Worm (Caenorhabditis elegans): ENCODE results near the gene mrps-18C.
A peak's percentile ranks its signal among the peaks of the same experiment; 100 is the strongest.

Gene mrps-18C

DNA sequence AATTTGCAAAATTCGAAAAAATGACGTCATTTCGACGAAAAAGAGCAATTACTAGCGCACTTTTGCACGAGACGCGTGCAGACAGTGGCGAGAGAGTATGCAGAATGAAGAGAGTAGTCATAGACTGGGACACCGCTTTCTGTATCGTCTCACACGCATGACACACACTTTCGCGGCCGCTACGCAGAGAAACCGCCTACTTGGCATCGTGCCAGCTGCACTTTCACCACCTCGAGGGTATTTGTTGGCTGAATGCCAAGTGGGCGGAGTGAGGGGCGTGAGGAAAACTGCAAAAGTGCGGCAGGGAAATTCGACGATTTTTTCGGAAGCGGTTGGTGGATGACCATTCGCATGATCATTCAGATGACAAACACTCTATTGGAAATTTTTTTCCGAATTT is 35.6 kb upstream of the mrps-18C start:
- peak; percentile 90 for TF ChIP-seq ceh-100 (GFP tag; IDR thresholded peaks at IDR 0.05)
- peak; percentile 77 for TF ChIP-seq tbp1 (GFP tag; optimal IDR thresholded peaks at IDR 0.05)
- TF ChIP-seq bed-1 (GFP tag; IDR thresholded peaks at IDR 0.05) = peak; percentile 86; the same call in 1 of the 2 replicates
- peak; percentile 95 for TF ChIP-seq madf-10 (tag; optimal IDR thresholded peaks at IDR 0.05)
- TF ChIP-seq pbrm-1 (GFP tag; IDR thresholded peaks at IDR 0.05) = peak; percentile 97
- TF ChIP-seq ZK185.1 (tag; optimal IDR thresholded peaks at IDR 0.05; ENCODE audit: poor library complexity, severe bottlenecking) = peak; percentile 96
- peak; percentile 37 for TF ChIP-seq B0261.1 (tag; optimal IDR thresholded peaks at IDR 0.05)
- no peak for TF ChIP-seq him-1 (tag; optimal IDR thresholded peaks at IDR 0.05)
- TF ChIP-seq dpff-1 (tag; optimal IDR thresholded peaks at IDR 0.05) = peak; percentile 7
- peak; percentile 98 for TF ChIP-seq K11D2.4 (GFP tag; IDR thresholded peaks at IDR 0.05)
- peak; percentile 100 for TF ChIP-seq B0336.3 (GFP tag; IDR thresholded peaks at IDR 0.05)
- TF ChIP-seq gei-17 (GFP tag; optimal IDR thresholded peaks at IDR 0.05) = peak; percentile 92
- TF ChIP-seq ztf-25 (GFP tag; IDR thresholded peaks at IDR 0.05) = 0 out of 2 replicates have a peak, but pooled peaks have one; percentile 70
- no peak for TF ChIP-seq hlh-26 (GFP tag; conservative IDR thresholded peaks at IDR 0.05)
- TF ChIP-seq zfh-2 (GFP tag; conservative IDR thresholded peaks at IDR 0.05) = peak; percentile 100
- TF ChIP-seq lin-26 (GFP tag; IDR thresholded peaks at IDR 0.05) = peak; percentile 92
- TF ChIP-seq D2030.7 (GFP tag; IDR thresholded peaks at IDR 0.05) = peak; percentile 41
- TF ChIP-seq snpc-1.1 (tag; optimal IDR thresholded peaks at IDR 0.05; ENCODE audit: insufficient read depth) = no peak
- TF ChIP-seq chd-7 (tag; optimal IDR thresholded peaks at IDR 0.05) = peak; percentile 100
- peak; percentile 48 for TF ChIP-seq mel-28 (tag; optimal IDR thresholded peaks at IDR 0.05; ENCODE audit: borderline replicate concordance)
- TF ChIP-seq F10E7.11 (tag; optimal IDR thresholded peaks at IDR 0.05) = peak; percentile 80
- TF ChIP-seq madf-3 (GFP tag; IDR thresholded peaks at IDR 0.05) = peak; percentile 95
- peak; percentile 98 for TF ChIP-seq ztf-3 (GFP tag; optimal IDR thresholded peaks at IDR 0.05)
- peak; percentile 100 for TF ChIP-seq atf-7 (tag; optimal IDR thresholded peaks at IDR 0.05)
- TF ChIP-seq madf-6 (GFP tag; IDR thresholded peaks at IDR 0.05) = peak; percentile 78
- peak; percentile 64 for TF ChIP-seq ceh-91 (GFP tag; IDR thresholded peaks at IDR 0.05)
- TF ChIP-seq egrh-3 (GFP tag; IDR thresholded peaks at IDR 0.05) = peak; percentile 70
- TF ChIP-seq F57A8.1 (GFP tag; optimal IDR thresholded peaks at IDR 0.05) = peak; percentile 22
- no peak for TF ChIP-seq hrde-1 (tag; optimal IDR thresholded peaks at IDR 0.05; ENCODE audit: borderline replicate concordance)
- peak; percentile 41 for TF ChIP-seq F23B12.7 (tag; optimal IDR thresholded peaks at IDR 0.05; ENCODE audit: insufficient read depth)
- TF ChIP-seq fkh-3 (tag; optimal IDR thresholded peaks at IDR 0.05) = no peak
- no peak for TF ChIP-seq nhr-179 (tag; optimal IDR thresholded peaks at IDR 0.05)
- TF ChIP-seq sptf-2 (GFP tag; optimal IDR thresholded peaks at IDR 0.05) = peak; percentile 58
- no peak for TF ChIP-seq F39B2.1 (GFP tag; IDR thresholded peaks at IDR 0.05)
- TF ChIP-seq repo-1 (tag; optimal IDR thresholded peaks at IDR 0.05) = peak; percentile 97
- no peak for TF ChIP-seq Y53F4B.3 (GFP tag; IDR thresholded peaks at IDR 0.05)
- TF ChIP-seq F37B4.10 (GFP tag; IDR thresholded peaks at IDR 0.05) = peak; percentile 94
- peak; percentile 86 for TF ChIP-seq bed-2 (GFP tag; IDR thresholded peaks at IDR 0.05)
- peak; percentile 100 for TF ChIP-seq C06A6.2 (GFP tag; conservative IDR thresholded peaks at IDR 0.05)
- TF ChIP-seq aptf-3 (GFP tag; IDR thresholded peaks at IDR 0.05) = no peak
- no peak for TF ChIP-seq ceh-40 (GFP tag; IDR thresholded peaks at IDR 0.05)
- TF ChIP-seq egl-18 (GFP tag; IDR thresholded peaks at IDR 0.05) = peak; percentile 94
- TF ChIP-seq hmg-20 (GFP tag; IDR thresholded peaks at IDR 0.05) = peak; percentile 83; the same call in 1 of the 2 replicates
- no peak for TF ChIP-seq rec-8 (tag; optimal IDR thresholded peaks at IDR 0.05)
- peak; percentile 84 for TF ChIP-seq pha-4 (tag; optimal IDR thresholded peaks at IDR 0.05)
- TF ChIP-seq attf-6 (GFP tag; IDR thresholded peaks at IDR 0.05) = 0 out of 2 replicates have a peak, but pooled peaks have one; percentile 62
- TF ChIP-seq akir-1 (GFP tag; optimal IDR thresholded peaks at IDR 0.05) = peak; percentile 86
- TF ChIP-seq egl-44 (GFP tag; IDR thresholded peaks at IDR 0.05) = peak; percentile 98

All from whole organism, young adult.